Worm (Caenorhabditis elegans) whole organism, L3 larva: ENCODE results near the gene ugt-16.

Experiments
- R02D3.7 ChIP-seq: fragments of 150-350 bp; optimal IDR thresholded peaks from 2 replicates; lab custom pipeline; 2014; ENCODE audit warnings: missing biosample characterization, missing genetic modification characterization
- ZK546.5 ChIP-seq: sonication (generic microtip); optimal IDR thresholded peaks from 2 replicates; lab custom pipeline; 2017; ENCODE audit warnings: missing biosample characterization, missing genetic modification characterization
- aly-2 ChIP-seq: fragments of 150-350 bp; optimal IDR thresholded peaks from 2 replicates; lab custom pipeline; 2014; ENCODE audit warnings: missing biosample characterization, missing genetic modification characterization
- ama-1 ChIP-seq: fragments of 150-350 bp; optimal IDR thresholded peaks from 2 replicates; lab custom pipeline; 2018
- ceh-28 ChIP-seq: fragments of 150-350 bp; optimal IDR thresholded peaks from 2 replicates; lab custom pipeline; 2014; ENCODE audit warnings: missing biosample characterization, missing genetic modification reagents, missing genetic modification characterization
- ceh-82 ChIP-seq: fragments of 150-350 bp; optimal IDR thresholded peaks from 2 replicates; lab custom pipeline; 2014; ENCODE audit warnings: missing biosample characterization, missing genetic modification characterization
- egl-27 ChIP-seq: sonication (generic microtip); optimal IDR thresholded peaks from 4 replicates; lab custom pipeline; 2017; ENCODE audit warnings: missing biosample characterization, missing genetic modification reagents, missing genetic modification characterization
- elt-2 ChIP-seq: sonication (generic microtip); optimal IDR thresholded peaks from 2 replicates; lab custom pipeline; 2016; ENCODE audit warnings: missing genetic modification reagents, mild to moderate bottlenecking, missing genetic modification characterization, missing compliant biosample characterization
- elt-3 ChIP-seq, 3 experiments: fragments of 150-350 bp in 1 of 3; sonication (generic microtip) in 2 of 3; optimal IDR thresholded peaks; 2 replicates in 2 of 3; 4 replicates in 1 of 3; lab custom pipeline; 2014 to 2017; ENCODE audit warnings: missing biosample characterization in 3 of 3, missing genetic modification characterization in 3 of 3
- eor-1 ChIP-seq, 2 experiments: fragments of 150-350 bp; optimal IDR thresholded peaks; 2 replicates each; lab custom pipeline; 2014 to 2018; ENCODE audit warnings: missing biosample characterization in 2 of 2, missing genetic modification characterization in 2 of 2
- fkh-10 ChIP-seq: sonication (generic microtip); optimal IDR thresholded peaks from 2 replicates; lab custom pipeline; 2017; ENCODE audit warnings: missing biosample characterization, missing genetic modification reagents, missing genetic modification characterization
- fkh-2 ChIP-seq: fragments of 150-350 bp; optimal IDR thresholded peaks from 2 replicates; lab custom pipeline; 2014; ENCODE audit warnings: missing biosample characterization, missing genetic modification reagents, missing genetic modification characterization
- hmg-11 ChIP-seq: sonication (generic microtip); optimal IDR thresholded peaks from 2 replicates; lab custom pipeline; 2016; ENCODE audit warnings: missing genetic modification characterization, missing compliant biosample characterization
- jun-1 ChIP-seq: fragments of 150-350 bp; optimal IDR thresholded peaks from 2 replicates; lab custom pipeline; 2014; ENCODE audit warnings: missing biosample characterization, missing genetic modification reagents, missing genetic modification characterization
- lin-15B ChIP-seq: fragments of 150-350 bp; optimal IDR thresholded peaks from 2 replicates; lab custom pipeline; 2014; ENCODE audit warnings: missing biosample characterization, missing genetic modification characterization
- lin-39 ChIP-seq: fragments of 150-350 bp; optimal IDR thresholded peaks from 2 replicates; lab custom pipeline; 2018; ENCODE audit warnings: missing biosample characterization, missing genetic modification reagents, missing genetic modification characterization
- lsy-12 ChIP-seq: sonication (generic microtip); optimal IDR thresholded peaks from 2 replicates; lab custom pipeline; 2016; ENCODE audit warnings: mild to moderate bottlenecking, missing genetic modification characterization, missing compliant biosample characterization
- mml-1 ChIP-seq: fragments of 150-350 bp; sonication (generic microtip); optimal IDR thresholded peaks from 3 replicates; lab custom pipeline; 2014; ENCODE audit warnings: missing biosample characterization, missing genetic modification characterization
- nfya-1 ChIP-seq: sonication (generic microtip); optimal IDR thresholded peaks from 2 replicates; lab custom pipeline; 2017; ENCODE audit warnings: missing genetic modification characterization, mild to moderate bottlenecking, missing compliant biosample characterization, antibody characterized with exemption, moderate library complexity; ENCODE audit not compliant: insufficient read depth
- nhr-11 ChIP-seq: fragments of 150-350 bp; optimal IDR thresholded peaks from 2 replicates; lab custom pipeline; 2014; ENCODE audit warnings: missing biosample characterization, missing genetic modification characterization
- nhr-23 ChIP-seq: fragments of 150-350 bp; optimal IDR thresholded peaks from 2 replicates; lab custom pipeline; 2014; ENCODE audit warnings: missing biosample characterization, missing genetic modification reagents, missing genetic modification characterization
- nhr-237 ChIP-seq: fragments of 150-350 bp; optimal IDR thresholded peaks from 2 replicates; lab custom pipeline; 2014; ENCODE audit warnings: missing biosample characterization, missing genetic modification characterization
- nhr-25 ChIP-seq: sonication (generic microtip); optimal IDR thresholded peaks from 2 replicates; lab custom pipeline; 2017; ENCODE audit warnings: missing biosample characterization, missing genetic modification characterization
- nhr-28 ChIP-seq: fragments of 150-350 bp; optimal IDR thresholded peaks from 2 replicates; lab custom pipeline; 2014; ENCODE audit warnings: missing biosample characterization, missing genetic modification characterization
- nhr-43 ChIP-seq: sonication (generic microtip); optimal IDR thresholded peaks from 2 replicates; lab custom pipeline; 2016; ENCODE audit warnings: mild to moderate bottlenecking, missing genetic modification characterization, missing compliant biosample characterization; ENCODE audit not compliant: poor library complexity, severe bottlenecking
- nhr-67 ChIP-seq: fragments of 150-350 bp; optimal IDR thresholded peaks from 2 replicates; lab custom pipeline; 2014; ENCODE audit warnings: missing biosample characterization, missing genetic modification characterization
- nhr-76 ChIP-seq: fragments of 150-350 bp; sonication (generic microtip); optimal IDR thresholded peaks from 5 replicates; lab custom pipeline; 2014; ENCODE audit warnings: missing biosample characterization, missing genetic modification characterization
- nhr-77 ChIP-seq: fragments of 150-350 bp; optimal IDR thresholded peaks from 2 replicates; lab custom pipeline; 2014; ENCODE audit warnings: missing biosample characterization, missing genetic modification characterization
- pha-4 ChIP-seq: fragments of 150-350 bp; optimal IDR thresholded peaks from 2 replicates; lab custom pipeline; 2014; ENCODE audit warnings: missing biosample characterization, missing genetic modification reagents, missing genetic modification characterization
- pqm-1 ChIP-seq: fragments of 150-350 bp; optimal IDR thresholded peaks from 2 replicates; lab custom pipeline; 2017; ENCODE audit warnings: missing biosample characterization, missing genetic modification characterization, inconsistent platforms
- sea-2 ChIP-seq: fragments of 150-350 bp; sonication (generic microtip); optimal IDR thresholded peaks from 4 replicates; lab custom pipeline; 2014; ENCODE audit warnings: missing biosample characterization, missing genetic modification reagents, missing genetic modification characterization
- skn-1 ChIP-seq: fragments of 150-350 bp; optimal IDR thresholded peaks from 2 replicates; lab custom pipeline; 2014; ENCODE audit warnings: missing biosample characterization, missing genetic modification characterization
- tbx-2 ChIP-seq: sonication (generic microtip); optimal IDR thresholded peaks from 2 replicates; lab custom pipeline; 2016; ENCODE audit warnings: mild to moderate bottlenecking, missing genetic modification characterization, missing compliant biosample characterization
- unc-39 ChIP-seq: sonication (generic microtip); optimal IDR thresholded peaks from 4 replicates; lab custom pipeline; 2017; ENCODE audit warnings: missing biosample characterization, missing genetic modification characterization
- unc-62 ChIP-seq: fragments of 150-350 bp; sonication (generic microtip); optimal IDR thresholded peaks from 4 replicates; lab custom pipeline; 2014; ENCODE audit warnings: missing biosample characterization, missing genetic modification reagents, missing genetic modification characterization
- zag-1 ChIP-seq: fragments of 150-350 bp; optimal IDR thresholded peaks from 2 replicates; lab custom pipeline; 2014; ENCODE audit warnings: missing biosample characterization, missing genetic modification characterization
- ztf-11 ChIP-seq: fragments of 150-350 bp; optimal IDR thresholded peaks from 2 replicates; lab custom pipeline; 2014; ENCODE audit warnings: missing biosample characterization, missing genetic modification characterization
- ztf-4 ChIP-seq: fragments of 150-350 bp; optimal IDR thresholded peaks from 2 replicates; lab custom pipeline; 2014; ENCODE audit warnings: missing biosample characterization, missing genetic modification characterization

Gene ugt-16

DNA sequence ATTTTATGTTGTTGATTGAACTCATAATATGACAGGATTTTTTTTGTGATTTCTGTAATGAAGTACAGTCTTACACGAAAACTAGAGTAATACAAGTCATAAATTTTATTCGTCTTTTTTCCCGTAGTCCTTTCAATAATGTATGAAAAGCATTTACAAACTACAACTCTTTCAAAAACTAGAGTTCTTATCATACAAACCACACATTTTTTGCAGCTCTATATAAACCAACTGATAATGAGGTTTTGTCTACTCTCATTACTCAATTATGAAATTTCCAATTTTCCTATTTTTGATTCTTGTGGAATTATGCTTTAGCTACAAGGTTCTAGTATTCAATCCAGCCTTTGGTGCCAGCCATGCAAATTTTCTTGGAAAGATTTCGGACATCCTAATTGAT lies at the start of gene ugt-16:
ugt-16 (plus strand) TSS at position 248 of the 400 bp plus-strand sequence.
- no peak for TF ChIP-seq lin-39 (tag; lab: Kevin White, UChicago)
- TF ChIP-seq elt-2 (tag; lab: Kevin White, UChicago): peak; percentile 71
- no peak for TF ChIP-seq unc-39 (tag; lab: Kevin White, UChicago)
- TF ChIP-seq hmg-11: no peak
- peak; percentile 53 for TF ChIP-seq pqm-1 (tag; lab: Kevin White, UChicago)
- TF ChIP-seq nhr-77: no peak

DNA sequence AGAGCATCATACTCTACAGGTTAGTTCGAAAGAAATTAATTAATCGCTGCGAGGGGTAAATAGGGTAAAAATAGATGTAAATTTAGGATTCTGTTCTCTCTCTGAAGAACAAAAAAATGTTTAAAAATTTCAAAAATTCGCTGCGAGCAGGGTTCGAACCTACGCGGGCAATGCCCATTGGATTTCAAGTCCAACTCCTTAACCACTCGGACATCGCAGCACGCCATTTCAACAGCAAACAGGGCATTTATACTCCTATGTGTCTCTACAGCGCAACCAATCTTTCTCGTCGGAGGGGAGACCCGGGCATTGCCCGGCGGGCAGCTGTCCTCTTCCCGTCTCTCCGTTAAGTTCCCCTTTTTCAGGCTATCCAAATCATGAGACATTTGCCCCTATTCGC lies 44.6 kb upstream of the ugt-16 start:
- TF ChIP-seq lsy-12 (tag; lab: Kevin White, UChicago) (peak; percentile 57), pha-4 (tag; lab: Kevin White, UChicago) (peak; percentile 33), aly-2 (tag; lab: Kevin White, UChicago) (no peak), nhr-23 (tag; lab: Kevin White, UChicago) (no peak), zag-1 (tag; lab: Kevin White, UChicago) (no peak), ceh-82 (tag; lab: Kevin White, UChicago) (peak; percentile 35), ceh-28 (tag; lab: Kevin White, UChicago) (no peak), ztf-11 (tag; lab: Kevin White, UChicago) (no peak), eor-1 (tag; optimal IDR thresholded peaks at IDR 0.05; lab: Kevin White, UChicago) (no peak), fkh-10 (no peak), hmg-11 (peak; percentile 64), nhr-28 (tag; lab: Kevin White, UChicago) (no peak), nhr-77 (no peak), pqm-1 (tag; lab: Kevin White, UChicago) (peak; percentile 7), nhr-43 (tag; lab: Kevin White, UChicago) (peak; percentile 29), lin-39 (tag; lab: Kevin White, UChicago) (peak; percentile 1), tbx-2 (peak; percentile 22), nfya-1 (tag; lab: Kevin White, UChicago) (peak; percentile 49), lin-15B (tag; lab: Kevin White, UChicago) (no peak), ztf-4 (tag; lab: Kevin White, UChicago) (no peak), elt-2 (tag; lab: Kevin White, UChicago) (peak; percentile 28), elt-3 (tag; optimal IDR thresholded peaks at IDR 0.05; lab: Kevin White, UChicago) (no peak), mml-1 (tag; lab: Kevin White, UChicago) (no peak), jun-1 (no peak)

- TF ChIP-seq ceh-82 (tag; lab: Kevin White, UChicago) (no peak), nhr-76 (no peak), nhr-67 (tag; lab: Kevin White, UChicago) (no peak), ceh-28 (tag; lab: Kevin White, UChicago) (no peak), pqm-1 (tag; lab: Kevin White, UChicago) (no peak), sea-2 (no peak), R02D3.7 (no peak), egl-27 (tag; lab: Kevin White, UChicago) (no peak), unc-62 (GFP tag; lab: Kevin White, UChicago) (no peak), ama-1 (lab: Kevin White, UChicago) (no peak), skn-1 (tag; lab: Kevin White, UChicago) (no peak), tbx-2 (no peak), ztf-4 (tag; lab: Kevin White, UChicago) (no peak), elt-3 (tag; optimal IDR thresholded peaks at IDR 0.05; lab: Kevin White, UChicago) (no peak)
Observed at ce11 chrV:12784861-12785260, 40.0 kb upstream of the ugt-16 start, which contains the start of gene sre-20. Gene sre-20, minus strand, starts transcription at chrV:12784961.

- TF ChIP-seq nhr-67 (tag; lab: Kevin White, UChicago) (no peak), ztf-4 (tag; lab: Kevin White, UChicago) (no peak), nhr-25 (no peak), tbx-2 (no peak), lin-39 (tag; lab: Kevin White, UChicago) (no peak), lin-15B (tag; lab: Kevin White, UChicago) (no peak), nhr-11 (tag; lab: Kevin White, UChicago) (no peak), ceh-82 (tag; lab: Kevin White, UChicago) (no peak), fkh-2 (tag; lab: Kevin White, UChicago) (no peak), eor-1 (tag; optimal IDR thresholded peaks at IDR 0.05; lab: Kevin White, UChicago) (no peak), nfya-1 (tag; lab: Kevin White, UChicago) (no peak), skn-1 (tag; lab: Kevin White, UChicago) (no peak), fkh-10 (no peak), pqm-1 (tag; lab: Kevin White, UChicago) (no peak), nhr-237 (no peak), ZK546.5 (tag; lab: Kevin White, UChicago) (no peak), pha-4 (tag; lab: Kevin White, UChicago) (no peak), sea-2 (no peak), aly-2 (tag; lab: Kevin White, UChicago) (no peak)
- TF ChIP-seq, all 47 proteins: peak for 0
Observed at ce11 chrV:12786340-12786739, 38.5 kb upstream of the ugt-16 start.
